Worm (Caenorhabditis elegans) whole organism, L1 larva: Measurements from ENCODE around the gene T06D4.1.

Experiments
- aly-2 ChIP-seq: fragments of 150-350 bp; optimal IDR thresholded peaks from 2 replicates; lab custom pipeline; 2014; ENCODE audit warnings: missing biosample characterization, missing genetic modification characterization
- ama-1 ChIP-seq: fragments of 150-350 bp; optimal IDR thresholded peaks from 2 replicates; lab custom pipeline; 2014
- ceh-8 ChIP-seq: fragments of 200-800 bp; sonication (Bioruptor generic); optimal IDR thresholded peaks from 2 replicates; lab custom pipeline; 2018; ENCODE audit warnings: mild to moderate bottlenecking, missing genetic modification characterization, moderate library complexity, missing compliant biosample characterization
- egl-27 ChIP-seq, 2 experiments: fragments of 150-350 bp in 1 of 2; sonication (generic microtip); optimal IDR thresholded peaks; 3 replicates each; lab custom pipeline; 2017 to 2018; ENCODE audit warnings: missing biosample characterization in 2 of 2, missing genetic modification characterization in 2 of 2, missing genetic modification reagents in 2 of 2
- elt-2 ChIP-seq: sonication (generic microtip); optimal IDR thresholded peaks from 2 replicates; lab custom pipeline; 2016; ENCODE audit warnings: missing genetic modification characterization, mild to moderate bottlenecking, inconsistent platforms, missing compliant biosample characterization, missing genetic modification reagents
- hlh-4 ChIP-seq: sonication (generic microtip); optimal IDR thresholded peaks from 2 replicates; lab custom pipeline; 2016; ENCODE audit warnings: mild to moderate bottlenecking, missing genetic modification characterization, missing compliant biosample characterization
- mdl-1 ChIP-seq, 2 experiments: fragments of 150-350 bp; optimal IDR thresholded peaks; 2 replicates each; lab custom pipeline; 2014 to 2017; ENCODE audit warnings: missing biosample characterization in 2 of 2, missing genetic modification characterization in 2 of 2, inconsistent platforms in 1 of 2
- nhr-12 ChIP-seq: sonication (generic microtip); optimal IDR thresholded peaks from 2 replicates; lab custom pipeline; 2017; ENCODE audit warnings: missing biosample characterization, missing genetic modification characterization
- snpc-4 ChIP-seq: fragments of 150-350 bp; optimal IDR thresholded peaks from 2 replicates; lab custom pipeline; 2014; ENCODE audit warnings: missing biosample characterization, missing genetic modification characterization
- tbx-2 ChIP-seq: sonication (generic microtip); optimal IDR thresholded peaks from 2 replicates; lab custom pipeline; 2016; ENCODE audit warnings: missing genetic modification characterization, missing compliant biosample characterization
- ztf-11 ChIP-seq, 2 experiments: sonication (generic microtip); optimal IDR thresholded peaks; 2 replicates each; lab custom pipeline; 2016 to 2017; ENCODE audit warnings: missing genetic modification characterization in 2 of 2, missing biosample characterization in 1 of 2, missing compliant biosample characterization in 1 of 2
- ztf-4 ChIP-seq: fragments of 150-350 bp; optimal IDR thresholded peaks from 2 replicates; lab custom pipeline; 2014; ENCODE audit warnings: missing biosample characterization, missing genetic modification characterization

ce11 chrII:3376789-3377188 lies 4.8 kb upstream of the T06D4.1 start, which contains the start of gene bath-9:
- TF ChIP-seq ztf-11 (tag; optimal IDR thresholded peaks at IDR 0.05; lab: Kevin White, UChicago) (no peak), nhr-12 (tag; lab: Kevin White, UChicago) (no peak), hlh-4 (no peak), snpc-4 (tag; lab: Kevin White, UChicago) (no peak), ama-1 (lab: Kevin White, UChicago) (no peak), mdl-1 (tag; optimal IDR thresholded peaks at IDR 0.05; lab: Kevin White, UChicago) (no peak), ztf-4 (tag; lab: Kevin White, UChicago) (no peak), tbx-2 (tag; lab: Kevin White, UChicago) (no peak), elt-2 (tag; lab: Kevin White, UChicago) (no peak), aly-2 (no peak), ceh-8 (GFP tag; lab: Kevin White, UChicago) (no peak), egl-27 (tag; optimal IDR thresholded peaks at IDR 0.05; lab: Kevin White, UChicago) (no peak)
